Fruit fly (Drosophila melanogaster) whole organism, adult: Measurements from ENCODE around the gene Ktl.

Experiments
- CG7101 ChIP-seq: fragments of 200-800 bp; sonication (Bioruptor generic); optimal IDR thresholded peaks from 2 replicates; lab custom pipeline; 2018; ENCODE audit warnings: missing biosample characterization, mild to moderate bottlenecking, missing genetic modification characterization, moderate library complexity
- Hr96 ChIP-seq: fragments of 200-800 bp; sonication (Bioruptor generic); optimal IDR thresholded peaks from 2 replicates; lab custom pipeline; 2016; ENCODE audit warnings: missing biosample characterization, missing genetic modification characterization
- bab1 ChIP-seq: fragments of 200-800 bp; sonication (Bioruptor generic); optimal IDR thresholded peaks from 3 replicates; lab custom pipeline; 2019; ENCODE audit warnings: missing biosample characterization, mild to moderate bottlenecking, missing genetic modification characterization, moderate library complexity
- ovo ChIP-seq: fragments of 200-800 bp; sonication (Bioruptor generic); optimal IDR thresholded peaks from 2 replicates; lab custom pipeline; 2016; ENCODE audit warnings: missing biosample characterization, missing genetic modification characterization
- tj ChIP-seq: fragments of 200-800 bp; sonication (Bioruptor generic); optimal IDR thresholded peaks from 3 replicates; lab custom pipeline; 2017; ENCODE audit warnings: missing biosample characterization, mild to moderate bottlenecking, missing genetic modification characterization, moderate library complexity

DNA sequence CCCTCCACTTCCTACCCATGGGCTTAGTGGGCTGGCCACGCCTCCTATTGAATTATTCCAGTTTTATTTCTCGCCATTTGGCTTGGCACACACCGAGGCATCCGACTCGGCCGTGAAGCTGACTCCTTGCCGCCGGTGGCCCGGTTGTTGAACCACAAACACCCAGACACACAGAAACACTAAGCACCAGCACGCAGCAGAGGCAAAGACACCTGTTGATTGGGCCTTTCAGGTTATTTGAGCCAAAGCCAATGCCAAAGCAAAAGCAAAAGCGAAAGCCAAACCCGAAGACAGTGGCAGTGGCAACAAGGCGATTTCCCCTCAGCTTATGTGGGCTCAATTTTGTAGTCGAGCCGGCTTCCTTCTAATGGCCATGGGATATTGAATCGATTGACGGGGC is 49.7 kb upstream of the Ktl start:
- TF ChIP-seq bab1 (no peak), CG7101 (tag; lab: Kevin White, UChicago) (no peak), Hr96 (GFP tag; lab: Kevin White, UChicago) (no peak), ovo (no peak), tj (GFP tag; lab: Kevin White, UChicago) (no peak)
